Worm (Caenorhabditis elegans) whole organism, L4 larva: Measurements from ENCODE around the gene ZK632.10.

ENCODE experiments used
- F37D6.2 ChIP-seq: sonication (generic microtip); optimal IDR thresholded peaks from 2 replicates; lab custom pipeline; 2016; ENCODE audit warnings: mild to moderate bottlenecking, missing genetic modification characterization, missing compliant biosample characterization
- T20F7.1 ChIP-seq: fragments of 200-800 bp; sonication (Bioruptor generic); optimal IDR thresholded peaks from 2 replicates; lab custom pipeline; 2018; ENCODE audit warnings: mild to moderate bottlenecking, missing genetic modification characterization, missing compliant biosample characterization
- T26A8.4 ChIP-seq: fragments of 200-800 bp; sonication (Bioruptor generic); IDR thresholded peaks from 2 replicates; pipeline ENCODE4 v1.3.6; 2022; ENCODE audit warnings: missing genetic modification characterization, missing compliant biosample characterization
- aha-1 ChIP-seq: fragments of 150-350 bp; peaks from one replicate; lab custom pipeline; 2014; ENCODE audit warnings: missing biosample characterization, missing genetic modification characterization
- ama-1 ChIP-seq: fragments of 150-350 bp; optimal IDR thresholded peaks from 2 replicates; lab custom pipeline; 2014; ENCODE audit warnings: inconsistent platforms, mixed read lengths
- ceh-32 ChIP-seq: sonication (generic microtip); optimal IDR thresholded peaks from 2 replicates; lab custom pipeline; 2016; ENCODE audit warnings: mild to moderate bottlenecking, missing genetic modification characterization, missing compliant biosample characterization; ENCODE audit not compliant: poor library complexity
- ceh-82 ChIP-seq: sonication (generic microtip); optimal IDR thresholded peaks from 2 replicates; lab custom pipeline; 2017; ENCODE audit warnings: missing biosample characterization, missing genetic modification characterization
- daf-16 ChIP-seq, 3 experiments: sonication (generic microtip); optimal IDR thresholded peaks; 2 replicates each; lab custom pipeline; 2016 to 2017; ENCODE audit warnings: missing genetic modification characterization in 3 of 3, missing genetic modification reagents in 3 of 3, mild to moderate bottlenecking in 2 of 3, missing compliant biosample characterization in 2 of 3, missing biosample characterization in 1 of 3, moderate library complexity in 1 of 3
- dmd-6 ChIP-seq: fragments of 200-800 bp; sonication (Bioruptor generic); IDR thresholded peaks from 2 replicates; pipeline ENCODE4 v1.3.6; 2022; ENCODE audit warnings: missing genetic modification reagents, missing genetic modification characterization, missing compliant biosample characterization
- hif-1 ChIP-seq, 2 experiments: sonication (generic microtip); optimal IDR thresholded peaks; 2 replicates each; lab custom pipeline; 2016 to 2017; ENCODE audit warnings: missing compliant biosample characterization in 2 of 2, missing genetic modification characterization in 2 of 2, missing genetic modification reagents in 2 of 2, missing genotype in 2 of 2, mild to moderate bottlenecking in 1 of 2
- hmg-1.1 ChIP-seq: fragments of 200-800 bp; sonication (Bioruptor generic); IDR thresholded peaks from 2 replicates; pipeline ENCODE4 v1.3.6; 2022; ENCODE audit warnings: missing genetic modification reagents, missing genetic modification characterization, missing compliant biosample characterization
- lin-29 ChIP-seq: fragments of 200-800 bp; sonication (Bioruptor generic); IDR thresholded peaks from 2 replicates; pipeline ENCODE4 v1.3.6; 2022; ENCODE audit warnings: missing genetic modification reagents, missing genetic modification characterization, missing compliant biosample characterization
- lin-38 ChIP-seq: fragments of 200-800 bp; sonication (Bioruptor generic); IDR thresholded peaks from 2 replicates; pipeline ENCODE4 v1.3.6; 2022; ENCODE audit warnings: missing genetic modification reagents, missing genetic modification characterization, missing compliant biosample characterization
- madf-5 ChIP-seq, 2 experiments: fragments of 200-800 bp; sonication (Bioruptor generic); IDR thresholded peaks; 2 replicates each; pipeline ENCODE4 v1.3.6; 2022; ENCODE audit warnings: missing compliant biosample characterization in 2 of 2, missing genetic modification characterization in 2 of 2
- mxl-2 ChIP-seq: fragments of 200-800 bp; sonication (Bioruptor generic); conservative IDR thresholded peaks from 2 replicates; pipeline ENCODE4 v1.3.6; 2022; ENCODE audit warnings: missing genetic modification reagents, missing genetic modification characterization, missing compliant biosample characterization
- nhr-10 ChIP-seq: fragments of 150-350 bp; optimal IDR thresholded peaks from 2 replicates; lab custom pipeline; 2014; ENCODE audit warnings: missing biosample characterization, missing genetic modification characterization
- nhr-102 ChIP-seq: sonication (generic microtip); optimal IDR thresholded peaks from 2 replicates; lab custom pipeline; 2016; ENCODE audit warnings: mild to moderate bottlenecking, missing genetic modification characterization, moderate library complexity, missing compliant biosample characterization
- nhr-41 ChIP-seq: fragments of 200-800 bp; sonication (Bioruptor generic); IDR thresholded peaks from 2 replicates; pipeline ENCODE4 v1.3.6; 2022; ENCODE audit warnings: missing genetic modification reagents, missing genetic modification characterization, missing compliant biosample characterization
- nhr-42 ChIP-seq: fragments of 200-800 bp; sonication (Bioruptor generic); IDR thresholded peaks from 2 replicates; pipeline ENCODE4 v1.3.6; 2022; ENCODE audit warnings: missing genetic modification characterization, missing compliant biosample characterization
- php-3 ChIP-seq: fragments of 200-800 bp; sonication (Bioruptor generic); IDR thresholded peaks from 2 replicates; pipeline ENCODE4 v1.3.6; 2022; ENCODE audit warnings: missing genetic modification reagents, missing genetic modification characterization, missing compliant biosample characterization
- skn-1 ChIP-seq: fragments of 150-350 bp; optimal IDR thresholded peaks from 2 replicates; lab custom pipeline; 2014; ENCODE audit warnings: missing biosample characterization, missing genetic modification characterization
- snpc-1.2 ChIP-seq: fragments of 200-800 bp; sonication (Bioruptor generic); IDR thresholded peaks from 2 replicates; pipeline ENCODE4 v1.3.6; 2022; ENCODE audit warnings: missing genetic modification reagents, missing genetic modification characterization, missing compliant biosample characterization
- spr-1 ChIP-seq: sonication (generic microtip); optimal IDR thresholded peaks from 2 replicates; lab custom pipeline; 2016; ENCODE audit warnings: mild to moderate bottlenecking, missing genetic modification characterization, missing compliant biosample characterization
- zip-11 ChIP-seq: fragments of 200-800 bp; sonication (Bioruptor generic); IDR thresholded peaks from 2 replicates; pipeline ENCODE4 v1.3.6; 2022; ENCODE audit warnings: missing genetic modification characterization, missing compliant biosample characterization

ZK632.10 gene

ce11 chrIII:9780665-9781304 lies 46.7 kb downstream of the ZK632.10 start, which contains the start of gene vha-1 (continued):
- TF ChIP-seq T20F7.1 (GFP tag; lab: Kevin White, UChicago) (peak; percentile 81), F37D6.2 (tag; lab: Kevin White, UChicago) (peak; percentile 7), nhr-42 (GFP tag; lab: Robert Waterston, UW) (no peak; the same call in 1 of the 2 replicates), snpc-1.2 (no peak), zip-11 (GFP tag; lab: Robert Waterston, UW) (no peak), skn-1 (tag; lab: Kevin White, UChicago) (peak; percentile 4), ama-1 (peak; percentile 87), aha-1 (tag; lab: Kevin White, UChicago) (peak; percentile 48)

- no peak for TF ChIP-seq mxl-2 (GFP tag; lab: Robert Waterston, UW)
- TF ChIP-seq lin-29 (GFP tag; lab: Robert Waterston, UW), result no peak
- TF ChIP-seq nhr-41, result no peak
- TF ChIP-seq hif-1 (tag; optimal IDR thresholded peaks at IDR 0.05; lab: Kevin White, UChicago), result no peak
- no peak for TF ChIP-seq daf-16 (GFP tag; optimal IDR thresholded peaks at IDR 0.05; lab: Kevin White, UChicago)
- TF ChIP-seq daf-16 (tag; optimal IDR thresholded peaks at IDR 0.05; lab: Kevin White, UChicago), result no peak
- TF ChIP-seq spr-1, result no peak
- no peak for TF ChIP-seq hmg-1.1
- no peak for TF ChIP-seq nhr-102
- TF ChIP-seq madf-5 (GFP tag; IDR thresholded peaks at IDR 0.05; lab: Robert Waterston, UW), result no peak
- no peak for TF ChIP-seq nhr-10
- TF ChIP-seq T26A8.4, result no peak
- no peak for TF ChIP-seq dmd-6
- no peak for TF ChIP-seq ceh-32 (tag; lab: Kevin White, UChicago)
- TF ChIP-seq ceh-82, result no peak
Measured at ce11 chrIII:9780254-9780653, 47.3 kb downstream of the ZK632.10 start, which contains the start of gene sqv-3. Gene sqv-3, minus strand, starts transcription at chrIII:9780354.

ce11 chrIII:9779080-9779479 lies 48.4 kb downstream of the ZK632.10 start:
- TF ChIP-seq lin-38 (GFP tag; lab: Robert Waterston, UW), result peak; percentile 32; the same call in 1 of the 2 replicates
- no peak for TF ChIP-seq php-3 (GFP tag; lab: Robert Waterston, UW)
- TF ChIP-seq, all 104 proteins: peak for 1
